Worm (Caenorhabditis elegans): ENCODE data around the gene ttr-36.

DNA sequence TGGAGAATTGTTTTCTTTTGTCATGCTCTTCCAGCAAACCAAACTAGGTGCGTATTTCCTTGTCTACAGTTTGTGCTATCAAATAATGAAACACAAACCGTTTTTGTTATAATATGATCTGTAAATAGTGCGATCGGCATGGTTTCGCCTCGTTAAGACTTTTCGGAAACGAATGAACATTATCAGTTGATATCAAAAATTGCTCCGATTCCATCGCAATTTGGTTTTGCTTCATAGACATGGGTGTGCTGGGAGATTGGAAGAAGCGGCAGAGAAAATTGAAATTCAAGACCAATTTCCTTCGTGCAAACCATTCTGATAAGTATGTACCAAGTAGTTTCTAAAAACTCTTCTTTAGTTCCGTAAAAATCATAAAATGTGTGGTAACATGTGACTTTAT, 27.3 kb downstream of the ttr-36 start:
- TF ChIP-seq fax-1 (tag; optimal IDR thresholded peaks at IDR 0.05) (no peak), pha-4 (tag; optimal IDR thresholded peaks at IDR 0.05) (no peak), nhr-11 (tag; optimal IDR thresholded peaks at IDR 0.05) (no peak), nfya-1 (tag; optimal IDR thresholded peaks at IDR 0.05) (no peak), elt-2 (tag; optimal IDR thresholded peaks at IDR 0.05) (no peak)
